Worm (Caenorhabditis elegans) whole organism, L4 larva: Measurements from ENCODE around the gene F55B11.2.
A peak's percentile ranks its signal among the peaks of the same experiment; 100 is the strongest.
"Not testable (repeated sequence)": the region's sequence is repeated elsewhere in the genome, so short reads cannot be mapped to it uniquely, and the experiment has no call there.

ENCODE experiments used
- D1046.2 ChIP-seq: fragments of 200-800 bp; sonication (Bioruptor generic); IDR thresholded peaks from 2 replicates; pipeline ENCODE4 v1.3.6; 2022; ENCODE audit warnings: missing genetic modification characterization, missing compliant biosample characterization
- F49E8.2 ChIP-seq: sonication (generic microtip); optimal IDR thresholded peaks from 2 replicates; lab custom pipeline; 2016; ENCODE audit warnings: missing compliant biosample characterization, mild to moderate bottlenecking, missing genetic modification characterization, borderline replicate concordance
- T26A8.4 ChIP-seq: fragments of 200-800 bp; sonication (Bioruptor generic); IDR thresholded peaks from 2 replicates; pipeline ENCODE4 v1.3.6; 2022; ENCODE audit warnings: missing genetic modification characterization, missing compliant biosample characterization
- aha-1 ChIP-seq: fragments of 150-350 bp; peaks from one replicate; lab custom pipeline; 2014; ENCODE audit warnings: missing biosample characterization, missing genetic modification characterization
- aly-2 ChIP-seq: sonication (generic microtip); optimal IDR thresholded peaks from 2 replicates; lab custom pipeline; 2018; ENCODE audit warnings: missing biosample characterization, missing genetic modification characterization
- attf-4 ChIP-seq: sonication (generic microtip); optimal IDR thresholded peaks from 3 replicates; lab custom pipeline; 2017; ENCODE audit warnings: missing biosample characterization, missing genetic modification characterization
- ceh-28 ChIP-seq: fragments of 150-350 bp; optimal IDR thresholded peaks from 2 replicates; lab custom pipeline; 2014; ENCODE audit warnings: missing biosample characterization, missing genetic modification reagents, missing genetic modification characterization
- ceh-62 ChIP-seq: sonication (generic microtip); optimal IDR thresholded peaks from 2 replicates; lab custom pipeline; 2017; ENCODE audit warnings: missing biosample characterization, missing genetic modification characterization
- ceh-82 ChIP-seq: sonication (generic microtip); optimal IDR thresholded peaks from 2 replicates; lab custom pipeline; 2017; ENCODE audit warnings: missing biosample characterization, missing genetic modification characterization
- ces-1 ChIP-seq: fragments of 150-350 bp; sonication (generic microtip); optimal IDR thresholded peaks from 4 replicates; lab custom pipeline; 2014; ENCODE audit warnings: missing biosample characterization, missing genetic modification reagents, missing genetic modification characterization
- cey-2 ChIP-seq: sonication (generic microtip); optimal IDR thresholded peaks from 3 replicates; lab custom pipeline; 2017; ENCODE audit warnings: missing genetic modification characterization, mild to moderate bottlenecking, missing compliant biosample characterization, antibody characterized with exemption, borderline replicate concordance; ENCODE audit not compliant: insufficient read depth
- ctbp-1 ChIP-seq: fragments of 200-800 bp; sonication (Bioruptor generic); IDR thresholded peaks from 2 replicates; pipeline ENCODE4 v1.3.6; 2022; ENCODE audit warnings: missing genetic modification reagents, missing genetic modification characterization, missing compliant biosample characterization
- daf-16 ChIP-seq, 3 experiments: sonication (generic microtip); optimal IDR thresholded peaks; 2 replicates each; lab custom pipeline; 2016 to 2017; ENCODE audit warnings: missing genetic modification characterization in 3 of 3, missing genetic modification reagents in 3 of 3, mild to moderate bottlenecking in 2 of 3, missing compliant biosample characterization in 2 of 3, missing biosample characterization in 1 of 3, moderate library complexity in 1 of 3
- dve-1 ChIP-seq: sonication (generic microtip); optimal IDR thresholded peaks from 2 replicates; lab custom pipeline; 2017; ENCODE audit warnings: antibody characterized with exemption, mild to moderate bottlenecking, missing genetic modification characterization, missing compliant biosample characterization; ENCODE audit not compliant: insufficient read depth
- egl-43 ChIP-seq: fragments of 200-800 bp; sonication (Bioruptor generic); IDR thresholded peaks from 2 replicates; pipeline ENCODE4 v1.3.6; 2022; ENCODE audit warnings: missing genetic modification reagents, missing genetic modification characterization, missing compliant biosample characterization
- hif-1 ChIP-seq, 2 experiments: sonication (generic microtip); optimal IDR thresholded peaks; 2 replicates each; lab custom pipeline; 2016 to 2017; ENCODE audit warnings: missing compliant biosample characterization in 2 of 2, missing genetic modification characterization in 2 of 2, missing genetic modification reagents in 2 of 2, missing genotype in 2 of 2, mild to moderate bottlenecking in 1 of 2
- hlh-11 ChIP-seq: fragments of 200-800 bp; sonication (Bioruptor generic); optimal IDR thresholded peaks from 2 replicates; lab custom pipeline; 2018; ENCODE audit warnings: mild to moderate bottlenecking, missing genetic modification characterization, missing compliant biosample characterization
- hlh-30 ChIP-seq: sonication (generic microtip); optimal IDR thresholded peaks from 2 replicates; lab custom pipeline; 2017; ENCODE audit warnings: antibody characterized with exemption, mild to moderate bottlenecking, missing genetic modification characterization, missing compliant biosample characterization; ENCODE audit not compliant: insufficient read depth
- hmg-1.1 ChIP-seq: fragments of 200-800 bp; sonication (Bioruptor generic); IDR thresholded peaks from 2 replicates; pipeline ENCODE4 v1.3.6; 2022; ENCODE audit warnings: missing genetic modification reagents, missing genetic modification characterization, missing compliant biosample characterization
- lin-29 ChIP-seq: fragments of 200-800 bp; sonication (Bioruptor generic); IDR thresholded peaks from 2 replicates; pipeline ENCODE4 v1.3.6; 2022; ENCODE audit warnings: missing genetic modification reagents, missing genetic modification characterization, missing compliant biosample characterization
- lin-38 ChIP-seq: fragments of 200-800 bp; sonication (Bioruptor generic); IDR thresholded peaks from 2 replicates; pipeline ENCODE4 v1.3.6; 2022; ENCODE audit warnings: missing genetic modification reagents, missing genetic modification characterization, missing compliant biosample characterization
- lin-39 ChIP-seq: fragments of 150-350 bp; optimal IDR thresholded peaks from 2 replicates; lab custom pipeline; 2014; ENCODE audit warnings: missing biosample characterization, missing genetic modification reagents, missing genetic modification characterization
- mxl-3 ChIP-seq: fragments of 200-800 bp; sonication (Bioruptor generic); optimal IDR thresholded peaks from 2 replicates; lab custom pipeline; 2018; ENCODE audit warnings: mild to moderate bottlenecking, missing genetic modification characterization, missing compliant biosample characterization
- nhr-111 ChIP-seq: fragments of 200-800 bp; sonication (Bioruptor generic); optimal IDR thresholded peaks from 2 replicates; lab custom pipeline; 2018; ENCODE audit warnings: mild to moderate bottlenecking, missing genetic modification characterization, missing compliant biosample characterization
- nhr-25 ChIP-seq: sonication (generic microtip); optimal IDR thresholded peaks from 2 replicates; lab custom pipeline; 2017; ENCODE audit warnings: missing genetic modification characterization, mild to moderate bottlenecking, missing compliant biosample characterization, antibody characterized with exemption, moderate library complexity, borderline replicate concordance; ENCODE audit not compliant: insufficient read depth
- nhr-28 ChIP-seq: fragments of 150-350 bp; optimal IDR thresholded peaks from 2 replicates; lab custom pipeline; 2014; ENCODE audit warnings: missing biosample characterization, missing genetic modification characterization
- nhr-77 ChIP-seq: fragments of 150-350 bp; optimal IDR thresholded peaks from 2 replicates; lab custom pipeline; 2014; ENCODE audit warnings: missing biosample characterization, missing genetic modification characterization
- php-3 ChIP-seq: fragments of 200-800 bp; sonication (Bioruptor generic); IDR thresholded peaks from 2 replicates; pipeline ENCODE4 v1.3.6; 2022; ENCODE audit warnings: missing genetic modification reagents, missing genetic modification characterization, missing compliant biosample characterization
- pqm-1 ChIP-seq: sonication (generic microtip); optimal IDR thresholded peaks from 2 replicates; lab custom pipeline; 2017; ENCODE audit warnings: missing biosample characterization, missing genetic modification characterization
- saeg-2 ChIP-seq: fragments of 200-800 bp; sonication (Bioruptor generic); IDR thresholded peaks from 2 replicates; pipeline ENCODE4 v1.3.6; 2022; ENCODE audit warnings: missing genetic modification reagents, missing genetic modification characterization, missing compliant biosample characterization
- snpc-1.2 ChIP-seq: fragments of 200-800 bp; sonication (Bioruptor generic); IDR thresholded peaks from 2 replicates; pipeline ENCODE4 v1.3.6; 2022; ENCODE audit warnings: missing genetic modification reagents, missing genetic modification characterization, missing compliant biosample characterization
- snpc-4 ChIP-seq: fragments of 150-350 bp; optimal IDR thresholded peaks from 2 replicates; lab custom pipeline; 2014; ENCODE audit warnings: missing biosample characterization, missing genetic modification characterization
- spr-3 ChIP-seq: fragments of 200-800 bp; sonication (Bioruptor generic); optimal IDR thresholded peaks from 2 replicates; lab custom pipeline; 2018; ENCODE audit warnings: mild to moderate bottlenecking, missing genetic modification characterization, missing compliant biosample characterization
- tag-97 ChIP-seq: fragments of 200-800 bp; sonication (Bioruptor generic); IDR thresholded peaks from 2 replicates; pipeline ENCODE4 v1.3.6; 2022; ENCODE audit warnings: missing genetic modification characterization, missing compliant biosample characterization
- tra-1 ChIP-seq: fragments of 200-800 bp; sonication (Bioruptor generic); IDR thresholded peaks from 2 replicates; pipeline ENCODE4 v1.3.6; 2022; ENCODE audit warnings: missing genetic modification reagents, missing genetic modification characterization, missing compliant biosample characterization
- unc-130 ChIP-seq: sonication (generic microtip); optimal IDR thresholded peaks from 2 replicates; lab custom pipeline; 2016; ENCODE audit warnings: missing genetic modification reagents, missing genetic modification characterization, missing compliant biosample characterization
- unc-39 ChIP-seq: sonication (generic microtip); optimal IDR thresholded peaks from 2 replicates; lab custom pipeline; 2017; ENCODE audit warnings: missing biosample characterization, missing genetic modification characterization
- zag-1 ChIP-seq: fragments of 150-350 bp; optimal IDR thresholded peaks from 2 replicates; lab custom pipeline; 2014; ENCODE audit warnings: missing biosample characterization, missing genetic modification characterization
- zfp-2 ChIP-seq: sonication (generic microtip); optimal IDR thresholded peaks from 2 replicates; lab custom pipeline; 2016; ENCODE audit warnings: mild to moderate bottlenecking, missing genetic modification characterization, missing compliant biosample characterization
- zfp-3 ChIP-seq: fragments of 200-800 bp; sonication (Bioruptor generic); conservative IDR thresholded peaks from 2 replicates; pipeline ENCODE4 v1.3.6; 2022; ENCODE audit warnings: missing genetic modification reagents, missing genetic modification characterization, missing compliant biosample characterization
- zip-2 ChIP-seq: fragments of 150-350 bp; optimal IDR thresholded peaks from 2 replicates; lab custom pipeline; 2014; ENCODE audit warnings: missing biosample characterization, missing genetic modification characterization
- ztf-11 ChIP-seq: fragments of 150-350 bp; optimal IDR thresholded peaks from 2 replicates; lab custom pipeline; 2014; ENCODE audit warnings: missing biosample characterization, missing genetic modification characterization

F55B11.2 gene

DNA sequence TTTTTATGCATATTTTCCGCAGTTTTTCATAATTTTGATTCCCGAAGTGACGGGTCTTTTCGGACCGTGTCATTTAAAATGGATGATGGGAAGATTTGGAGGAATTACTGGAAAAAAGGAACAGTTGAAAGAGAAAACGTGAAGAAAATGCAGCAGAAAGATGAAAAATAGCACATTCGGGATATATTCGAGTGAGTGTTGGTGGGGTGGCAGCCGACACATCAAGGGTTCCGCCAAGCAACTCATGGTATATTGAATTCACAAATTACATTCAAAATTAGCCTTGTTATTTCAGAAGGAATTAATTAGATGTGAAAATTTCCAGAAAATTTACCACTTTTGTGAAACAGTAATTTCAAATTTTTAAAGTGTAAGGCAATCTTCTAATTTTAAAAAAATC lies 21.0 kb upstream of the F55B11.2 start, which contains the start of gene tra-3:
tra-3 (minus strand) TSS at position 107 of the 400 bp plus-strand sequence.
- TF ChIP-seq hlh-11 (tag; lab: Kevin White, UChicago) (no peak), ztf-11 (tag; lab: Kevin White, UChicago) (no peak), snpc-1.2 (peak; percentile 76), hif-1 (tag; optimal IDR thresholded peaks at IDR 0.05; lab: Kevin White, UChicago) (no peak), ceh-62 (tag; lab: Kevin White, UChicago) (no peak)

DNA sequence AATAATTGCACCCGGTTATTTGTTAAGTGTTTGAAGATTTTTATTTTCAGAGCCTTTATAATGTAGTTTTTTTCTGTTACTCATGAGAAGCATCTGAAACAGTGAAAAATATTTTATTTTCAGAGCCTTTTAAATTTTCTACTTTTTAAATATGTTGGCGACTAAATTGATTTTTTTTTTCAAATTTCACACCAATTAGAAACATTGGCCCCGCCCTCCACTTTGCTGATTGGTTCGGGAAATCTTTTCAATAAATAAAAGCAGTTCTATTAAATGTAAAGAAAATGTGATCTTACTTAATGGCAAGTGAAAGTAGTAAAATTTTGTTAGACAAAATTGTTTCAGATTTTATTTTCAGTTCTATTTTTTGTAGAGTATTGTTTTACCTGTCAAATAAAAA lies 14.3 kb upstream of the F55B11.2 start:
- TF ChIP-seq zip-2 (tag; lab: Kevin White, UChicago) (no peak), zag-1 (tag; lab: Kevin White, UChicago) (no peak), ctbp-1 (GFP tag; lab: Robert Waterston, UW) (no peak), nhr-25 (tag; lab: Kevin White, UChicago) (no peak)

DNA sequence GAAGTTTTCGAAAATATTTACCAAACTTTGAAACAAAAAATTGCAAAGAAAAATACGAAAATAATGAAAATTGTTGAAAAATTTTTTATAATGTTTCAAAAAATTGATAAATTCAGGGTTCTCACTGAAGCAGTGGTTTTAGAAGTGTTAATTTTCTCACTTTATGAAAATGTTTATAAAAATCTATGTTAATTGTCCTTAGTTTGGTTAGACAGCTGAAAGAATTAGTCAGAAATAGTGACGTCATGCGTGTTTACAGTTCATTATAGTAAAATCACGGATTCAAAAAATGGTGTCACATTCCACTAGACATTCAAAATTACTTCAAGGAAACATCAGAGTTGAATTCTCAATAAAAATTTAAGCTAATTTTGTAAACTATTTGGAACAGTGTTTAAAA lies 12.8 kb upstream of the F55B11.2 start:
- TF ChIP-seq unc-39 (tag; lab: Kevin White, UChicago) (no peak), lin-29 (GFP tag; lab: Robert Waterston, UW) (no peak), F49E8.2 (no peak), D1046.2 (GFP tag; lab: Robert Waterston, UW) (no peak), aha-1 (peak; percentile 93)

DNA sequence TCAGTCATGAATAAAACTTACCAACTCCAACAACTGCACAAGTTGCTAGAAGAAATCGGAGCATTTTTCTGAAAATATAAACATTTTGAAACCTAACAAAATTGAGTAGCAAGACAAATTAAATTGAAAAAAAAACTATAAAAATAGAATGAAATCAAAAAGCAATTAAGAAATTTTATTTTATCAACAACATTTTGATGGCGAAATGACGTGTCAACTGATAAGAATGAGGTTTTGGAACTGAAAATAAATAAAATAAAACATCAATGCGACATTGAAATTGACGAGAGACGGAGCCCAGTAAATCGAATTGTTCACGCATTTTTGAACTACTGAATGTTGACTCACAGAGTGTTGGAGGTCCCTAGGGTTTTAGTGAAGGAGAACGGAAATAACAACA lies 7.8 kb upstream of the F55B11.2 start, which contains the start of gene F55B11.4:
F55B11.4 (minus strand) TSS at position 68 of the 400 bp plus-strand sequence.
- TF ChIP-seq dve-1 (tag; lab: Kevin White, UChicago), result peak; percentile 27
- peak; percentile 69 for TF ChIP-seq pqm-1
- peak; percentile 36 for TF ChIP-seq nhr-28
- no peak for TF ChIP-seq daf-16 (GFP tag; optimal IDR thresholded peaks at IDR 0.05; lab: Kevin White, UChicago)
- TF ChIP-seq daf-16 (tag; optimal IDR thresholded peaks at IDR 0.05; lab: Kevin White, UChicago), result peak; percentile 90
- TF ChIP-seq egl-43 (GFP tag; lab: Robert Waterston, UW), result no peak
- TF ChIP-seq ceh-62 (tag; lab: Kevin White, UChicago), result no peak
- peak; percentile 6 for TF ChIP-seq nhr-77
- TF ChIP-seq cey-2 (tag; lab: Kevin White, UChicago), result no peak
- no peak for TF ChIP-seq aly-2 (tag; lab: Kevin White, UChicago)
- no peak for TF ChIP-seq spr-3 (GFP tag; lab: Kevin White, UChicago)
- TF ChIP-seq php-3 (GFP tag; lab: Robert Waterston, UW), result peak; percentile 97

DNA sequence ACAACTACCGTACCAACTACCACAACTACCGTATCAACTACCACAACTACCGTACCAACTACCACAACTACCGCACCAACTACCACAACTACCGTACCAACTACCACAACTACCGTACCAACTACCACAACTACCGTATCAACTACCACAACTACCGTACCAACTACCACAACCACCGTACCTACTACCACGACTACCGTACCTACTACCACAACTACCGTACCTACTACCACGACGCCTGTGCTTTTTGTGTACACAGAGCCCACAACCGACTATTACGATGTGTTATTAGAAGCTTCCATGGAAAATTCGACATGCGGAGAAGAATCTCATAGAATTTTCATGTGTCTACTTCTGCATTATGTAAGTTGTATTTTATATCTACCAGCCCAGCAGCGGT lies 4.3 kb upstream of the F55B11.2 start, which contains the start of gene F55B11.5:
F55B11.5 (plus strand) TSS at position 301 of the 400 bp plus-strand sequence.
- not testable (repeated sequence) for TF ChIP-seq zfp-3 (GFP tag; lab: Robert Waterston, UW); aly-2 (tag; lab: Kevin White, UChicago); hlh-30 (tag; lab: Kevin White, UChicago)

DNA sequence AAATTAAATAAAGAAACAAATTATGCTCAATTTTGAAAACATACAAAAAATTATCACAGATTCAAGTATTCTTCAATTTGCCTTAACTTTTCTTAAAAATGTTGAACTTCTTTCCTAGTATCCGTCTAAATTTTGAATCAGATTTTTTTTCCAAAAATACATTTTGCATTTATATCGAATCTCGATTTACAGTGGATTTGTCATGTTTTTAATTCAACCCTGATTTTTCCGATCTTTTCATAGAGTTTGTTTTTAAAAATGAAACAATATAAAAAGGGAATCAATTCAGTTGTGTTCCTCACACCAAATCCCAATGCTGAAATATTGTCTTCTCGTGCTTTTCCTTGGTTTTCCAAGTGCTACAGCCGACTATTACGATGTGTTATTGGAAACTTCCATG lies 1.3 kb upstream of the F55B11.2 start, which contains the start of gene F55B11.3:
F55B11.3 (plus strand) TSS at position 301 of the 400 bp plus-strand sequence.
- TF ChIP-seq saeg-2 (GFP tag; lab: Robert Waterston, UW) (no peak), lin-29 (GFP tag; lab: Robert Waterston, UW) (no peak), attf-4 (no peak), ceh-82 (no peak), ceh-28 (tag; lab: Kevin White, UChicago) (no peak), unc-130 (no peak), snpc-4 (tag; lab: Kevin White, UChicago) (no peak), ces-1 (GFP tag; lab: Kevin White, UChicago) (no peak), zfp-2 (tag; lab: Kevin White, UChicago) (no peak), T26A8.4 (GFP tag; lab: Robert Waterston, UW) (no peak), lin-38 (GFP tag; lab: Robert Waterston, UW) (no peak), nhr-111 (GFP tag; lab: Kevin White, UChicago) (no peak), mxl-3 (no peak), lin-39 (no peak), tag-97 (no peak), dve-1 (tag; lab: Kevin White, UChicago) (no peak), tra-1 (GFP tag; lab: Robert Waterston, UW) (no peak), zag-1 (tag; lab: Kevin White, UChicago) (no peak), hmg-1.1 (GFP tag; lab: Robert Waterston, UW) (no peak)
